Fruit fly (Drosophila melanogaster) whole organism, embryonic: ENCODE data around the gene Pgd.

Source experiments
- Aef1 ChIP-seq: fragments of 200-800 bp; sonication (Bioruptor generic); IDR thresholded peaks from 3 replicates; pipeline ENCODE4 v1.3.6; 2022; ENCODE audit warnings: missing biosample characterization, missing genetic modification characterization
- Atf3 ChIP-seq: fragments of 200-800 bp; sonication (Bioruptor generic); optimal IDR thresholded peaks from 3 replicates; lab custom pipeline; 2016; ENCODE audit warnings: missing biosample characterization, missing genetic modification characterization
- CG10267 ChIP-seq: fragments of 200-800 bp; sonication (Bioruptor generic); optimal IDR thresholded peaks from 2 replicates; lab custom pipeline; 2018; ENCODE audit warnings: missing biosample characterization, mild to moderate bottlenecking, missing genetic modification characterization, moderate library complexity
- CG10274 ChIP-seq: fragments of 200-800 bp; sonication (Bioruptor generic); optimal IDR thresholded peaks from 3 replicates; lab custom pipeline; 2017; ENCODE audit warnings: missing biosample characterization, mild to moderate bottlenecking, missing genetic modification characterization
- CG10321 ChIP-seq: fragments of 200-800 bp; sonication (Bioruptor generic); IDR thresholded peaks from 2 replicates; pipeline ENCODE4 v1.3.6; 2022; ENCODE audit warnings: missing biosample characterization, missing genetic modification characterization
- CG10366 ChIP-seq: fragments of 200-800 bp; sonication (Bioruptor generic); IDR thresholded peaks from 2 replicates; pipeline ENCODE4 v1.3.6; 2022; ENCODE audit warnings: missing biosample characterization, missing genetic modification characterization
- CG10431 ChIP-seq: fragments of 200-800 bp; sonication (Bioruptor generic); optimal IDR thresholded peaks from 3 replicates; lab custom pipeline; 2018; ENCODE audit warnings: missing biosample characterization, mild to moderate bottlenecking, missing genetic modification characterization
- CG11247 ChIP-seq: fragments of 200-800 bp; sonication (Bioruptor generic); IDR thresholded peaks from 2 replicates; pipeline ENCODE4 v1.3.6; 2022; ENCODE audit warnings: missing biosample characterization, missing genetic modification characterization
- CG11723 ChIP-seq: fragments of 200-800 bp; sonication (Bioruptor generic); optimal IDR thresholded peaks from 2 replicates; lab custom pipeline; 2017; ENCODE audit warnings: missing biosample characterization, mild to moderate bottlenecking, missing genetic modification characterization
- CG13296 ChIP-seq: fragments of 200-800 bp; sonication (Bioruptor generic); optimal IDR thresholded peaks from 3 replicates; lab custom pipeline; 2018; ENCODE audit warnings: missing biosample characterization, mild to moderate bottlenecking, missing genetic modification characterization
- CG15073 ChIP-seq: fragments of 200-800 bp; sonication (Bioruptor generic); optimal IDR thresholded peaks from 2 replicates; lab custom pipeline; 2016; ENCODE audit warnings: missing biosample characterization, missing genetic modification characterization
- CG16779 ChIP-seq: fragments of 200-800 bp; sonication (Bioruptor generic); IDR thresholded peaks from 2 replicates; pipeline ENCODE4 v1.3.6; 2022; ENCODE audit warnings: missing biosample characterization, missing genetic modification characterization
- CG17186 ChIP-seq: fragments of 200-800 bp; sonication (Bioruptor generic); optimal IDR thresholded peaks from 3 replicates; lab custom pipeline; 2017; ENCODE audit warnings: missing biosample characterization, missing genetic modification reagents, missing genetic modification characterization
- CG17328 ChIP-seq: fragments of 200-800 bp; sonication (Bioruptor generic); IDR thresholded peaks from 2 replicates; pipeline ENCODE4 v1.3.6; 2022; ENCODE audit warnings: missing biosample characterization, missing genetic modification characterization
- CG30431 ChIP-seq: fragments of 200-800 bp; sonication (Bioruptor generic); optimal IDR thresholded peaks from 2 replicates; lab custom pipeline; 2017; ENCODE audit warnings: missing biosample characterization, missing genetic modification characterization
- CG33557 ChIP-seq: fragments of 200-800 bp; sonication (Bioruptor generic); optimal IDR thresholded peaks from 2 replicates; lab custom pipeline; 2019; ENCODE audit warnings: missing biosample characterization, mild to moderate bottlenecking, missing genetic modification characterization, moderate library complexity
- CG8359 ChIP-seq: fragments of 200-800 bp; sonication (Bioruptor generic); optimal IDR thresholded peaks from 2 replicates; lab custom pipeline; 2017; ENCODE audit warnings: missing biosample characterization, mild to moderate bottlenecking, missing genetic modification characterization, borderline replicate concordance
- CG8924 ChIP-seq: fragments of 200-800 bp; optimal IDR thresholded peaks from 3 replicates; lab custom pipeline; 2019; ENCODE audit warnings: missing biosample characterization, mild to moderate bottlenecking, missing genetic modification characterization, moderate library complexity
- D19B ChIP-seq: fragments of 200-800 bp; sonication (Bioruptor generic); optimal IDR thresholded peaks from 2 replicates; lab custom pipeline; 2017; ENCODE audit warnings: missing biosample characterization, mild to moderate bottlenecking, missing genetic modification characterization
- ERR ChIP-seq: fragments of 200-800 bp; sonication (Bioruptor generic); optimal IDR thresholded peaks from 2 replicates; lab custom pipeline; 2016; ENCODE audit warnings: missing biosample characterization, missing genetic modification characterization
- Elba2 ChIP-seq: fragments of 200-800 bp; sonication (Bioruptor generic); optimal IDR thresholded peaks from 3 replicates; lab custom pipeline; 2016; ENCODE audit warnings: missing biosample characterization, missing genetic modification characterization
- Fer1 ChIP-seq: fragments of 200-800 bp; sonication (Bioruptor generic); optimal IDR thresholded peaks from 2 replicates; lab custom pipeline; 2017; ENCODE audit warnings: missing biosample characterization, mild to moderate bottlenecking, missing genetic modification characterization
- H2.0 ChIP-seq: fragments of 200-800 bp; sonication (Bioruptor generic); IDR thresholded peaks from 2 replicates; pipeline ENCODE4 v1.3.6; 2022; ENCODE audit warnings: missing biosample characterization, missing genetic modification characterization
- HmgD ChIP-seq: fragments of 200-800 bp; sonication (Bioruptor generic); optimal IDR thresholded peaks from 3 replicates; lab custom pipeline; 2016; ENCODE audit warnings: missing biosample characterization, missing genetic modification characterization
- Kr ChIP-seq: fragments of 200-800 bp; sonication (Bioruptor generic); optimal IDR thresholded peaks from 2 replicates; lab custom pipeline; 2017; ENCODE audit warnings: missing biosample characterization, mild to moderate bottlenecking, missing genetic modification characterization
- MESR4 ChIP-seq: fragments of 200-800 bp; sonication (Bioruptor generic); optimal IDR thresholded peaks from 2 replicates; lab custom pipeline; 2018; ENCODE audit warnings: missing biosample characterization, mild to moderate bottlenecking, missing genetic modification characterization, moderate library complexity
- Myb ChIP-seq: fragments of 200-800 bp; sonication (Bioruptor generic); optimal IDR thresholded peaks from 2 replicates; lab custom pipeline; 2016; ENCODE audit warnings: missing biosample characterization, missing genetic modification characterization
- Nf-YA ChIP-seq: fragments of 200-800 bp; sonication (Bioruptor generic); IDR thresholded peaks from 2 replicates; pipeline ENCODE4 v1.3.6; 2022; ENCODE audit warnings: missing biosample characterization, missing genetic modification characterization
- Oli ChIP-seq: fragments of 200-800 bp; sonication (Bioruptor generic); optimal IDR thresholded peaks from 2 replicates; lab custom pipeline; 2018; ENCODE audit warnings: missing biosample characterization, mild to moderate bottlenecking, missing genetic modification characterization, moderate library complexity
- PHDP ChIP-seq: fragments of 200-800 bp; sonication (Bioruptor generic); optimal IDR thresholded peaks from 3 replicates; lab custom pipeline; 2018; ENCODE audit warnings: missing biosample characterization, mild to moderate bottlenecking, missing genetic modification characterization, moderate library complexity
- Six4 ChIP-seq: fragments of 200-800 bp; sonication (Bioruptor generic); optimal IDR thresholded peaks from 2 replicates; lab custom pipeline; 2016; ENCODE audit warnings: missing biosample characterization, missing genetic modification characterization
- Sox102F ChIP-seq: fragments of 200-800 bp; sonication (Bioruptor generic); optimal IDR thresholded peaks from 2 replicates; lab custom pipeline; 2018; ENCODE audit warnings: missing biosample characterization, mild to moderate bottlenecking, missing genetic modification characterization, moderate library complexity
- Vsx1 ChIP-seq: fragments of 200-800 bp; sonication (Bioruptor generic); optimal IDR thresholded peaks from 2 replicates; lab custom pipeline; 2017; ENCODE audit warnings: missing biosample characterization, mild to moderate bottlenecking, missing genetic modification characterization, missing genetic modification reagents
- ab ChIP-seq: fragments of 200-800 bp; sonication (Bioruptor generic); optimal IDR thresholded peaks from 2 replicates; lab custom pipeline; 2016; ENCODE audit warnings: missing biosample characterization, missing genetic modification characterization
- ac ChIP-seq: fragments of 200-800 bp; sonication (Bioruptor generic); optimal IDR thresholded peaks from 3 replicates; lab custom pipeline; 2017; ENCODE audit warnings: missing biosample characterization, mild to moderate bottlenecking, missing genetic modification characterization
- ap ChIP-seq: fragments of 200-800 bp; sonication (Bioruptor generic); IDR thresholded peaks from 2 replicates; pipeline ENCODE4 v1.3.6; 2022; ENCODE audit warnings: missing biosample characterization, missing genetic modification characterization
- cad ChIP-seq: fragments of >200 bp; optimal IDR thresholded peaks from 2 replicates; lab custom pipeline; 2017; ENCODE audit warnings: missing biosample characterization, missing genetic modification characterization
- caup ChIP-seq: fragments of 200-800 bp; sonication (Bioruptor generic); optimal IDR thresholded peaks from 3 replicates; lab custom pipeline; 2017; ENCODE audit warnings: missing biosample characterization, mild to moderate bottlenecking, missing genetic modification characterization, moderate library complexity; ENCODE audit not compliant: severe bottlenecking
- chn ChIP-seq: fragments of 200-800 bp; sonication (Bioruptor generic); optimal IDR thresholded peaks from 2 replicates; lab custom pipeline; 2016; ENCODE audit warnings: missing biosample characterization, missing genetic modification characterization
- gro ChIP-seq: fragments of 200-800 bp; sonication (Bioruptor generic); optimal IDR thresholded peaks from 2 replicates; lab custom pipeline; 2016; ENCODE audit warnings: missing biosample characterization, missing genetic modification characterization
- ham ChIP-seq: fragments of 200-800 bp; sonication (Bioruptor generic); IDR thresholded peaks from 2 replicates; pipeline ENCODE4 v1.3.6; 2022; ENCODE audit warnings: missing biosample characterization, missing genetic modification characterization
- inv ChIP-seq: fragments of 200-800 bp; sonication (Bioruptor generic); IDR thresholded peaks from 2 replicates; pipeline ENCODE4 v1.3.6; 2022; ENCODE audit warnings: missing biosample characterization, missing genetic modification characterization; ENCODE audit not compliant: partially characterized antibody
- org-1 ChIP-seq: fragments of 200-800 bp; sonication (Bioruptor generic); optimal IDR thresholded peaks from 2 replicates; lab custom pipeline; 2017; ENCODE audit warnings: missing biosample characterization, missing genetic modification characterization
- pan ChIP-seq, 4 experiments: fragments of >200 bp in 3 of 4; fragments of 200-800 bp in 1 of 4; sonication (Bioruptor generic) in 1 of 4; optimal IDR thresholded peaks in 3 of 4; IDR thresholded peaks in 1 of 4; 2 replicates each; pipeline versions ENCODE4 v1.3.6 to Lab custom; 2017 to 2022; ENCODE audit warnings: missing biosample characterization in 2 of 4, missing genetic modification characterization in 2 of 4, mixed read lengths in 1 of 4
- peb ChIP-seq: fragments of 200-800 bp; sonication (Bioruptor generic); IDR thresholded peaks from 2 replicates; pipeline ENCODE4 v1.3.6; 2022; ENCODE audit warnings: missing biosample characterization, missing genetic modification characterization
- row ChIP-seq: fragments of 200-800 bp; sonication (Bioruptor generic); IDR thresholded peaks from 3 replicates; pipeline ENCODE4 v1.3.6; 2022; ENCODE audit warnings: missing biosample characterization, missing genetic modification characterization
- schlank ChIP-seq: fragments of 200-800 bp; sonication (Bioruptor generic); optimal IDR thresholded peaks from 2 replicates; lab custom pipeline; 2018; ENCODE audit warnings: missing biosample characterization, mild to moderate bottlenecking, missing genetic modification characterization
- sens ChIP-seq: fragments of 200-800 bp; sonication (Bioruptor generic); peaks from one replicate; lab custom pipeline; 2016; ENCODE audit warnings: missing biosample characterization, missing genetic modification characterization
- sisA ChIP-seq: fragments of 200-800 bp; sonication (Bioruptor generic); IDR thresholded peaks from 2 replicates; pipeline ENCODE4 v1.3.6; 2022; ENCODE audit warnings: missing biosample characterization, missing genetic modification characterization
- sr ChIP-seq: fragments of 200-800 bp; sonication (Bioruptor generic); IDR thresholded peaks from 3 replicates; pipeline ENCODE4 v1.3.6; 2022; ENCODE audit warnings: missing biosample characterization, missing genetic modification characterization
- sug ChIP-seq: fragments of 200-800 bp; optimal IDR thresholded peaks from 2 replicates; lab custom pipeline; 2019; ENCODE audit warnings: missing biosample characterization, mild to moderate bottlenecking, missing genetic modification characterization, moderate library complexity
- vvl ChIP-seq: fragments of 200-800 bp; sonication (Bioruptor generic); IDR thresholded peaks from 2 replicates; pipeline ENCODE4 v1.3.6; 2022; ENCODE audit warnings: missing biosample characterization, missing genetic modification characterization

Gene Pgd

DNA sequence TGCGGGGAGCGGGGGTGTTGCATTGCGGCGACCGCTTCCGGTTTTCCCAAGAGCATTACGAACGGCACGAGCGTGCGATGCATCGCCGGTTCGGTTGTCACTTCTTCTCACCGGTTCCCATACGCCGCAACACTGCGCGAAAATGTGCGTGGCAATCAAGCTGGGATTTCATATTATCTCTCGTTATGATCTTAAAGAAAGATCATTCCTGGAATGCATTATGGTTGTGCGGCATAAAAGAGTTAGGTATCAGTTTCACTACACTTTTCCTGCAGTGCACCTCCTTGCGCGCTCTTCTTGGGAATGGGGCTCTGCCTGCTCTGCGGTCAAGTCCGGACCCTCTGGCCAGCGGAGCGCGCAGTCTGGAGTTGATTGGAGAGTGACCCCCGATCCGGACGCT lies 21.2 kb downstream of the Pgd start (continued):
- TF ChIP-seq Oli (tag; lab: Kevin White, UChicago) (peak; percentile 46), Myb (GFP tag; lab: Kevin White, UChicago) (no peak), Nf-YA (GFP tag; lab: Robert Waterston, UW) (peak; percentile 47; the same call in 1 of the 2 replicates), sug (tag; lab: Kevin White, UChicago) (no peak), Atf3 (GFP tag; lab: Kevin White, UChicago) (no peak), CG10267 (tag; lab: Kevin White, UChicago) (no peak), Aef1 (0 out of 3 replicates have a peak, but pooled peaks have one; percentile 10), sr (GFP tag; lab: Robert Waterston, UW) (no peak), ham (GFP tag; lab: Robert Waterston, UW) (no peak), CG16779 (GFP tag; lab: Robert Waterston, UW) (no peak), CG13296 (no peak), org-1 (peak; percentile 27), CG8924 (no peak), chn (GFP tag; lab: Kevin White, UChicago) (peak; percentile 38), peb (GFP tag; lab: Robert Waterston, UW) (0 out of 2 replicates have a peak, but pooled peaks have one; percentile 10), sisA (GFP tag; lab: Robert Waterston, UW) (peak; percentile 80), ac (GFP tag; lab: Kevin White, UChicago) (no peak), CG15073 (no peak), CG10366 (peak; percentile 73), CG10274 (GFP tag; lab: Kevin White, UChicago) (no peak), Six4 (GFP tag; lab: Kevin White, UChicago) (peak; percentile 13), CG10431 (GFP tag; lab: Kevin White, UChicago) (no peak), inv (GFP tag; lab: Robert Waterston, UW) (no peak), CG17328 (GFP tag; lab: Robert Waterston, UW) (peak; percentile 82), row (GFP tag; lab: Robert Waterston, UW) (peak; percentile 63), HmgD (GFP tag; lab: Kevin White, UChicago) (no peak), Kr (GFP tag; lab: Kevin White, UChicago) (no peak), Elba2 (GFP tag; lab: Kevin White, UChicago) (no peak), D19B (no peak), cad (GFP tag; lab: Kevin White, UChicago) (no peak), Fer1 (GFP tag; lab: Kevin White, UChicago) (no peak), caup (GFP tag; lab: Kevin White, UChicago) (no peak), pan (optimal IDR thresholded peaks at IDR 0.05; lab: Kevin White, UChicago) (no peak), pan (GFP tag; optimal IDR thresholded peaks at IDR 0.05 in 1 of 2, IDR thresholded peaks at IDR 0.05 in 1 of 2) (peak in 1 of 2 experiments; percentile 47), CG17186 (GFP tag; lab: Kevin White, UChicago) (peak; percentile 28), vvl (peak; percentile 74), CG8359 (GFP tag; lab: Kevin White, UChicago) (no peak), CG30431 (no peak), CG10321 (GFP tag; lab: Robert Waterston, UW) (no peak), Sox102F (GFP tag; lab: Kevin White, UChicago) (peak; percentile 71), CG11247 (no peak), CG33557 (GFP tag; lab: Kevin White, UChicago) (no peak), sens (GFP tag; lab: Kevin White, UChicago) (peak; percentile 66), ap (peak; percentile 38; the same call in 1 of the 2 replicates), Vsx1 (no peak), H2.0 (GFP tag; lab: Robert Waterston, UW) (peak; percentile 49), gro (GFP tag; lab: Kevin White, UChicago) (no peak), ERR (GFP tag; lab: Kevin White, UChicago) (no peak), PHDP (tag; lab: Kevin White, UChicago) (no peak), MESR4 (GFP tag; lab: Kevin White, UChicago) (no peak), CG11723 (GFP tag; lab: Kevin White, UChicago) (no peak), ab (no peak), schlank (tag; lab: Kevin White, UChicago) (no peak)
